Fruit fly (Drosophila melanogaster) whole organism, larva: ENCODE measurements around the gene CG32246.
A peak's percentile ranks its signal among the peaks of the same experiment; 100 is the strongest.

ENCODE experiments used
- noc ChIP-seq: fragments of 200-800 bp; sonication (Bioruptor generic); optimal IDR thresholded peaks from 3 replicates; lab custom pipeline; 2019; ENCODE audit warnings: missing biosample characterization, mild to moderate bottlenecking, missing genetic modification characterization, moderate library complexity

Gene CG32246

DNA sequence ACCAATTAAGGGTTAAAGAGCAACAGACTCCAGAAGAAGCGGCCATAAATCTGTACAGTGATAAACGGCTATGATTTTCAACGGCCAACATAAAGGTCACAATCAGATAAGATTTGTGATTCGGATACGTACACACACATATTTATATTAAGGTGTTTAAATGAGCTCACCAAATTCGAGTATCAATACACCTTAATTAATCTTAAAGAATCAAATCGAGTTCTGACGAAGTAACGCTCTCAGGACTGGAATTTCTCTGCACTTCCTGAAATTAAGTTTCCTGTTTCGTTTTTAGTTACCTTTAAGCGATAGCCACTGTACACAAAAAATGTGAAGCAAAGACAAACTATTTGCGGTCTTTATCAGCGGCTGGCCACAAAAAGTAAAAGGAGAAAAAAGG lies 2.9 kb downstream of the CG32246 start:
- peak; percentile 28 for TF ChIP-seq noc

dm6 chr3L:4624371-4625154 lies 3.5 kb downstream of the CG32246 start:
- TF ChIP-seq noc, result peak; percentile 82

- no peak for TF ChIP-seq noc
Measured at dm6 chr3L:4625387-4626386, 4.7 kb downstream of the CG32246 start, which contains the start of gene Src64B. TSS of gene Src64B (minus strand) at chr3L:4626196.

dm6 chr3L:4626434-4626833 lies 5.4 kb downstream of the CG32246 start, which contains the start of gene HDAC1:
TSS of gene HDAC1 (plus strand) at chr3L:4626734.
- TF ChIP-seq noc, result no peak

DNA sequence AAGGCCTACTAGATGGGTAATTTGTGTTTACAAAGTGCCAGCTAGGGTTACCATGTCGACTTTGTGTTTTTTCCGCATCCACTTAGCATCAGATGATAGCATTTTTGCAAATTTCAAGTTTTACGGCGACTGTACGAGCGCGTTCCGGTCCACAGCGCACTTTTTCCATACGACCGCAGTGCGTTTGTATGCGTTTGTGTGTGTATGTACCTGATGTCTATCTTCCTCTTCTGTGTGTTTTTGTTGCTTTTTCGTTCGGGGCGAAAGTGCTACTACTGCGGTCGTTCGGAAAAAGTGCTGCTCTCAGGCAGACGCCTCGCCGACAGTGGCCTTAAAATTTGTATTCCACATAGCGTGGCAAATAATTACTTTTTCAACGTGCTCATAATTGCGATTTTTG lies 6.0 kb downstream of the CG32246 start:
- TF ChIP-seq noc, result peak; percentile 15

dm6 chr3L:4634689-4635088 lies 13.7 kb downstream of the CG32246 start, which contains the start of gene CG13716:
TSS of gene CG13716 (minus strand) at chr3L:4634789.
- TF ChIP-seq noc, result no peak

dm6 chr3L:4647976-4648375 lies 27.0 kb downstream of the CG32246 start, which contains the start of gene TTLL1B:
TSS of gene TTLL1B (plus strand) at chr3L:4648276.
- TF ChIP-seq noc, result no peak

DNA sequence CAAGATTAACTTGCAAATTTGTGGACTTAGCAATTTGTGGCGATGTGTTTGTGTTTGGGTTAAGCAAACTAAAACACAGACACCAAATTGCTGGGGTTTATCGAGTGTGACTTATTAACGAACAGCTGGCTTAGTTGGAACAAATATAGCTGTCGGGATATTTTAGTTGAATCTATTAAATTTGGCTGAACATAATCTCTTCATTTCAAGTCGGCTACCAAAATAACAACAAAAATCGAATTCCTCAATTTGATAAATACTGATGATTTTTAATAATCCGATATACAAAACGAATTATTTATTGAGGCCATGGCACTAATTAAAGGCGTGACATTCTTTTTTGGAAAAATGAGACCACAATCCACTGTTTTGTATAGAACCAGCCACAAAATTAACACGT lies 46.3 kb downstream of the CG32246 start, which contains the start of gene CG32236:
CG32236 (minus strand) TSS at position 101 of the 400 bp plus-strand sequence.
- no peak for TF ChIP-seq noc
